Worm (Caenorhabditis elegans) whole organism, mixed stage, embryonic: ENCODE measurements around the gene gst-3.

Source experiments
- M03D4.4 ChIP-seq: sonication (generic microtip); optimal IDR thresholded peaks from 2 replicates; lab custom pipeline; 2017; ENCODE audit warnings: mild to moderate bottlenecking, missing genetic modification characterization, missing compliant biosample characterization
- elt-1 ChIP-seq: sonication (generic microtip); optimal IDR thresholded peaks from 2 replicates; lab custom pipeline; 2017; ENCODE audit warnings: missing genetic modification characterization, mild to moderate bottlenecking, missing compliant biosample characterization, antibody characterized with exemption, moderate library complexity, borderline replicate concordance; ENCODE audit not compliant: insufficient read depth
- nhr-12 ChIP-seq: fragments of 150-350 bp; optimal IDR thresholded peaks from 2 replicates; lab custom pipeline; 2014; ENCODE audit warnings: missing biosample characterization, missing genetic modification characterization
- sem-2 ChIP-seq: fragments of 200-800 bp; sonication (Bioruptor generic); optimal IDR thresholded peaks from 2 replicates; lab custom pipeline; 2018; ENCODE audit warnings: mild to moderate bottlenecking, missing genetic modification characterization, missing compliant biosample characterization
- unc-39 ChIP-seq: fragments of 150-350 bp; optimal IDR thresholded peaks from 2 replicates; lab custom pipeline; 2014; ENCODE audit warnings: missing biosample characterization, missing genetic modification characterization

- no peak for TF ChIP-seq M03D4.4
- TF ChIP-seq unc-39 (tag; lab: Kevin White, UChicago): no peak
- no peak for TF ChIP-seq elt-1 (tag; lab: Kevin White, UChicago)
- no peak for TF ChIP-seq sem-2 (GFP tag; lab: Kevin White, UChicago)
- TF ChIP-seq nhr-12 (tag; lab: Kevin White, UChicago): no peak
Measured at ce11 chrIV:10112570-10112969, 27.5 kb downstream of the gst-3 start, which contains the start of gene nsph-3.2.
